Fruit fly (Drosophila melanogaster): ENCODE results near the gene Vha68-1.

Gene Vha68-1

DNA sequence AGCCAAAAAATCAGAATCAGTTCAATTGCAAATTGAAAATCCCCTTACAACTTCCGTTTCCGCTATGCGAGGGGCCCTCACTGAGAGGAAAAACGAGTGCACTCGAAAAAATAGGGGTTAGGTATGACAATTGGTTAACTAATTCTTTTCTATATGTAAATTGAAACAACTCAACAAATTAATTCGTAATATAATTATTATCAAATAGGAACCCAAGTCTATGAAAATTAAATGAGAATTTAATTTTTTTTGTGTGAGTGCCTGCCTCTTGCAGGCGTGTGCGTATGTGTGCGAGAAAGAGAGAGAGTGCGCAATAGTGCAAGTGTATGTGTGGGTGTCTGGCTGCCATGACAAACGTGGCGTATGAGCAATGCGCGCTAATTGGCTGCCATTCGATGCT is 21.8 kb downstream of the Vha68-1 start (continued):
- TF ChIP-seq lz (GFP tag; optimal IDR thresholded peaks at IDR 0.05) = peak; percentile 1
- TF ChIP-seq CG7368 (GFP tag; optimal IDR thresholded peaks at IDR 0.05) = no peak
- peak; percentile 9 for TF ChIP-seq pdm3 (GFP tag; optimal IDR thresholded peaks at IDR 0.05)
- TF ChIP-seq CG4318 (GFP tag; optimal IDR thresholded peaks at IDR 0.05) = no peak
- TF ChIP-seq Eip75B (GFP tag; optimal IDR thresholded peaks at IDR 0.05) = peak; percentile 41
- TF ChIP-seq dsx (GFP tag; optimal IDR thresholded peaks at IDR 0.05; ENCODE audit: poor library complexity, severe bottlenecking) = no peak
- no peak for TF ChIP-seq Hr39 (GFP tag; optimal IDR thresholded peaks at IDR 0.05)
- TF ChIP-seq svp (GFP tag) = peak; percentile 48
- no peak for TF ChIP-seq Gug (GFP tag; IDR thresholded peaks at IDR 0.05)
- no peak for TF ChIP-seq CG11762 (GFP tag; optimal IDR thresholded peaks at IDR 0.05; ENCODE audit: insufficient read depth)
- TF ChIP-seq CG6276 (GFP tag; optimal IDR thresholded peaks at IDR 0.05) = no peak
- peak; percentile 24 for TF ChIP-seq esn (GFP tag; optimal IDR thresholded peaks at IDR 0.05)
- no peak for TF ChIP-seq Sox15 (GFP tag; optimal IDR thresholded peaks at IDR 0.05)
- peak; percentile 10 for TF ChIP-seq OdsH (GFP tag; optimal IDR thresholded peaks at IDR 0.05)
- no peak for TF ChIP-seq eg (GFP tag; IDR thresholded peaks at IDR 0.05)
- TF ChIP-seq acj6 (GFP tag; optimal IDR thresholded peaks at IDR 0.05) = peak; percentile 25
- TF ChIP-seq CG6163 (GFP tag; IDR thresholded peaks at IDR 0.05) = peak; percentile 55; the same call in 2 of the 3 replicates
- no peak for TF ChIP-seq Hr4 (GFP tag; optimal IDR thresholded peaks at IDR 0.05)
- no peak for TF ChIP-seq vri (GFP tag; optimal IDR thresholded peaks at IDR 0.05)
- TF ChIP-seq salr (GFP tag; optimal IDR thresholded peaks at IDR 0.05) = no peak
- TF ChIP-seq fd59A (GFP tag; optimal IDR thresholded peaks at IDR 0.05) = peak; percentile 12
- TF ChIP-seq CG6808 (GFP tag; optimal IDR thresholded peaks at IDR 0.05) = no peak
- no peak for TF ChIP-seq Ets21C (GFP tag; optimal IDR thresholded peaks at IDR 0.05)
- TF ChIP-seq Ets96B (tag; optimal IDR thresholded peaks at IDR 0.05) = no peak
- peak; percentile 30 for TF ChIP-seq Sox102F (GFP tag; optimal IDR thresholded peaks at IDR 0.05)
- peak; percentile 3 for TF ChIP-seq CG8632 (GFP tag; optimal IDR thresholded peaks at IDR 0.05)
- TF ChIP-seq fkh (GFP tag; optimal IDR thresholded peaks at IDR 0.05) = no peak

DNA sequence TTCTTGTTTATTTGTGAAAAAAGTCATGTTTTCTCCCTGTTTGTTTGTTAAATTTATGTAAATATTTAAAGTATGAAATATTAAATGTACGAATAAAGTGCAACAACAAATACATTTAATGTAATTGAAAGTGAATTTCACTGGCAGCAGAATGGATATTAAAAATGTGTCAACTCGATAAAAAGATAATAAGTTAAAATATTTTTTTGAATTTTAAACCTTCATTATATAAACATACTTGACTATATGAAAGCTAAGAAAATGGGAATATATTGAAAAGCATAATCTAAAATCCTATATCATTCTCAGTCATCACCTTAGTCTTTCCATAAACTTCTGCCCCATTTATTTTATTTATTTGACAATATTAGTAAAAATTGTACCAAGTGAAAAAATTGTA is 25.4 kb downstream of the Vha68-1 start, which contains the start of gene Vha68-3:
Gene Vha68-3, plus strand, starts transcription at position 301 of the 400 bp plus-strand sequence.
- TF ChIP-seq Hr38 (GFP tag; optimal IDR thresholded peaks at IDR 0.05) = no peak
- no peak for TF ChIP-seq CG10631 (GFP tag; optimal IDR thresholded peaks at IDR 0.05)
- TF ChIP-seq lz (GFP tag; optimal IDR thresholded peaks at IDR 0.05) = no peak
- no peak for TF ChIP-seq CG34406 (GFP tag; optimal IDR thresholded peaks at IDR 0.05)
- TF ChIP-seq Sox15 (GFP tag; optimal IDR thresholded peaks at IDR 0.05) = no peak
- no peak for TF ChIP-seq Ets21C (GFP tag; optimal IDR thresholded peaks at IDR 0.05)
- no peak for TF ChIP-seq Sox14 (GFP tag; optimal IDR thresholded peaks at IDR 0.05)
- TF ChIP-seq pdm3 (GFP tag; optimal IDR thresholded peaks at IDR 0.05) = no peak
- TF ChIP-seq CG7368 (GFP tag; optimal IDR thresholded peaks at IDR 0.05) = no peak
- TF ChIP-seq CG3919 (GFP tag; optimal IDR thresholded peaks at IDR 0.05) = no peak
- no peak for TF ChIP-seq topi (GFP tag; optimal IDR thresholded peaks at IDR 0.05)
- TF ChIP-seq fd59A (GFP tag; optimal IDR thresholded peaks at IDR 0.05) = no peak
- no peak for TF ChIP-seq salr (GFP tag; optimal IDR thresholded peaks at IDR 0.05)
- no peak for TF ChIP-seq CG4318 (GFP tag; optimal IDR thresholded peaks at IDR 0.05)

DNA sequence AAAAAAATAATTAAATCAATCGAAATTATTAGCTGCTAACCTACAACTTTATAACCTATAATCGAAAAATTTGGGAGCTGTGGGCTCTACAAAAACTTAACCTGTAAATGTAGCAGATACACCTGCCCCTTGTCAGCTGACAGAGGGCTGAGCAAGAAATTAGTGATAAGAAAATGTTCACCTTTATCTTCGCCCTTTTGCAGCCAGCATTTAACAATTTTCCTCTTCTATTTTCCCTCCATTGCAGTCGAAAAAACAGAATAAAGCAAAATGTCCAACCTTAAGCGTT is 28.6 kb downstream of the Vha68-1 start:
- no peak for TF ChIP-seq CG1621 (tag; optimal IDR thresholded peaks at IDR 0.05)

DNA sequence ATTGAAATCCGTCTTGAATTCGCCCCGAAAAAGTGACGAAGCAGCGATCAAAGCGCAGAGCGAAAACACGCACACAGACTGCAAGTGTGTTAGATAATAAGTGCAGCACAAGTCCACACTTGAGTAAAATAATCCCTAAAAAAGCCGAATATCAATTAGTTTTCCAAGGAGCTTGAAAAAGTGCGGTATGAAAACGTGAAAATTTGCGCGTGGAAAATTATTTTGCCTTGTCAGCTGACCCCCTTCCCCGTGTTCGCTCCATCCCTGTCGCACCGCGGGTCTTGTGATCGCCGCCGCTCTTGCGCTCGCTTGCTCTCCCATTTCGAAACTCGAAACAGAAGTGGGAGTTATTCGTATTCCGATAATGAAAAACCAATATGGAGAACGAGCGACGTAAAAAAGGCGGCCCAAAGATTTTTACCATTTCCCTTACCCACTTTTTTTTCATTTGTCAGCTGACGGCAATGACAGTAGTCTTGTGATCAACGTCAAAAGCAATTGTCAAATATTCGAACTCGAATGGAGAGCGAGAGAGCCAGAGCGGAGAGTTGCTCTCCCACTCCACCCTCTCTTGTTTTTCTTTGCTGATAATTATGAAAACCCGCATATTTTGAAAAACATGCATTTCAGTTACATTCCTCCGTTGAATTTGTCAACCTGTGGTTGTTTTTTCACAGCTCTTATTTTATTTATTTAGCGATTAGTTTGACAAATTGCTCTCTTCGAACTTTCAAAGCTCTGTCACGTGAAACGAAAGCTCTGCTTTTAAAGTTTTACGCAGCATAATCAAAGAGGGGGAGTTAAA is 29.1 kb downstream of the Vha68-1 start:
- TF ChIP-seq Eip78C (GFP tag) (peak; percentile 31), eg (GFP tag; IDR thresholded peaks at IDR 0.05) (peak; percentile 31; the same call in 1 of the 3 replicates), Gug (GFP tag; IDR thresholded peaks at IDR 0.05) (no peak), Met (GFP tag; optimal IDR thresholded peaks at IDR 0.05) (no peak), achi (GFP tag; optimal IDR thresholded peaks at IDR 0.05) (peak; percentile 99), ss (GFP tag; optimal IDR thresholded peaks at IDR 0.05) (peak in 1 of 2 experiments; percentile 1)

All from whole organism, prepupa.